Fruit fly (Drosophila melanogaster) whole organism, prepupa: ENCODE measurements around the gene hoe2.

Experiments used
- Blimp-1 ChIP-seq: fragments of 200-800 bp; sonication (Bioruptor generic); optimal IDR thresholded peaks from 3 replicates; lab custom pipeline; 2017; ENCODE audit warnings: missing biosample characterization, missing genetic modification characterization, mild to moderate bottlenecking, moderate library complexity, missing genetic modification reagents
- CG11294 ChIP-seq: fragments of 200-800 bp; sonication (Bioruptor generic); IDR thresholded peaks from 2 replicates; pipeline ENCODE4 v1.3.6; 2022; ENCODE audit warnings: missing biosample characterization, missing genetic modification characterization
- CG11762 ChIP-seq: fragments of 200-800 bp; sonication (Bioruptor generic); optimal IDR thresholded peaks from 3 replicates; lab custom pipeline; 2016; ENCODE audit warnings: missing biosample characterization, missing genetic modification characterization; ENCODE audit not compliant: insufficient read depth
- CG11902 ChIP-seq: fragments of 200-800 bp; sonication (Bioruptor generic); optimal IDR thresholded peaks from 3 replicates; lab custom pipeline; 2016; ENCODE audit warnings: missing biosample characterization, missing genetic modification characterization
- CG15336 ChIP-seq: fragments of 200-800 bp; sonication (Bioruptor generic); IDR thresholded peaks from 2 replicates; pipeline ENCODE4 v1.3.6; 2022; ENCODE audit warnings: missing biosample characterization, missing genetic modification characterization
- CG1621 ChIP-seq: fragments of 200-800 bp; sonication (Bioruptor generic); optimal IDR thresholded peaks from 3 replicates; lab custom pipeline; 2018; ENCODE audit warnings: missing biosample characterization, mild to moderate bottlenecking, missing genetic modification characterization
- CG16779 ChIP-seq: fragments of 200-800 bp; sonication (Bioruptor generic); optimal IDR thresholded peaks from 3 replicates; lab custom pipeline; 2017; ENCODE audit warnings: missing biosample characterization, mild to moderate bottlenecking, missing genetic modification characterization
- CG3032 ChIP-seq: fragments of 200-800 bp; optimal IDR thresholded peaks from 2 replicates; lab custom pipeline; 2019; ENCODE audit warnings: missing biosample characterization, mild to moderate bottlenecking, missing genetic modification characterization, moderate library complexity
- CG32006 ChIP-seq: fragments of 200-800 bp; sonication (Bioruptor generic); optimal IDR thresholded peaks from 3 replicates; lab custom pipeline; 2017; ENCODE audit warnings: missing biosample characterization, mild to moderate bottlenecking, missing genetic modification characterization
- CG34406 ChIP-seq: fragments of 200-800 bp; sonication (Bioruptor generic); optimal IDR thresholded peaks from 3 replicates; lab custom pipeline; 2016; ENCODE audit warnings: missing biosample characterization, missing genetic modification characterization
- CG3919 ChIP-seq: fragments of 200-800 bp; sonication (Bioruptor generic); optimal IDR thresholded peaks from 3 replicates; lab custom pipeline; 2016; ENCODE audit warnings: missing biosample characterization, missing genetic modification characterization
- CG4318 ChIP-seq: fragments of 200-800 bp; sonication (Bioruptor generic); optimal IDR thresholded peaks from 3 replicates; lab custom pipeline; 2017; ENCODE audit warnings: missing biosample characterization, mild to moderate bottlenecking, missing genetic modification characterization
- CG6163 ChIP-seq: fragments of 200-800 bp; sonication (Bioruptor generic); IDR thresholded peaks from 3 replicates; pipeline ENCODE4 v1.3.6; 2022; ENCODE audit warnings: missing biosample characterization, missing genetic modification characterization
- CG6808 ChIP-seq: fragments of 200-800 bp; sonication (Bioruptor generic); optimal IDR thresholded peaks from 3 replicates; lab custom pipeline; 2017; ENCODE audit warnings: missing biosample characterization, missing genetic modification characterization, mild to moderate bottlenecking, moderate library complexity, missing genetic modification reagents
- CG6854 ChIP-seq: fragments of 200-800 bp; sonication (Bioruptor generic); optimal IDR thresholded peaks from 2 replicates; lab custom pipeline; 2017; ENCODE audit warnings: missing biosample characterization, mild to moderate bottlenecking, missing genetic modification characterization
- CG7368 ChIP-seq: fragments of 200-800 bp; sonication (Bioruptor generic); optimal IDR thresholded peaks from 3 replicates; lab custom pipeline; 2016; ENCODE audit warnings: missing biosample characterization, missing genetic modification characterization
- CG8119 ChIP-seq: fragments of 200-800 bp; sonication (Bioruptor generic); IDR thresholded peaks from 3 replicates; pipeline ENCODE4 v1.3.6; 2022; ENCODE audit warnings: missing biosample characterization, missing genetic modification characterization
- Eip75B ChIP-seq: fragments of 200-800 bp; sonication (Bioruptor generic); optimal IDR thresholded peaks from 3 replicates; lab custom pipeline; 2016; ENCODE audit warnings: missing biosample characterization, missing genetic modification characterization
- Eip78C ChIP-seq: fragments of 200-800 bp; sonication (Bioruptor generic); peaks from one replicate; lab custom pipeline; 2016; ENCODE audit warnings: missing biosample characterization, missing genetic modification characterization
- Eip93F ChIP-seq: fragments of 200-800 bp; sonication (Bioruptor generic); optimal IDR thresholded peaks from 2 replicates; lab custom pipeline; 2016; ENCODE audit warnings: missing biosample characterization, mild to moderate bottlenecking, missing genetic modification characterization
- Ets21C ChIP-seq: fragments of 200-800 bp; sonication (Bioruptor generic); optimal IDR thresholded peaks from 3 replicates; lab custom pipeline; 2016; ENCODE audit warnings: missing biosample characterization, missing genetic modification characterization
- Ets96B ChIP-seq: fragments of 200-800 bp; optimal IDR thresholded peaks from 2 replicates; lab custom pipeline; 2019; ENCODE audit warnings: missing biosample characterization, mild to moderate bottlenecking, missing genetic modification characterization, moderate library complexity
- Hr39 ChIP-seq: fragments of 200-800 bp; sonication (Bioruptor generic); optimal IDR thresholded peaks from 2 replicates; lab custom pipeline; 2016; ENCODE audit warnings: missing biosample characterization, missing genetic modification characterization
- Lpt ChIP-seq: fragments of 200-800 bp; sonication (Bioruptor generic); optimal IDR thresholded peaks from 3 replicates; lab custom pipeline; 2016; ENCODE audit warnings: missing biosample characterization, missing genetic modification characterization
- OdsH ChIP-seq: fragments of 200-800 bp; sonication (Bioruptor generic); optimal IDR thresholded peaks from 3 replicates; lab custom pipeline; 2016; ENCODE audit warnings: missing biosample characterization, missing genetic modification characterization
- Sox15 ChIP-seq: fragments of 200-800 bp; sonication (Bioruptor generic); optimal IDR thresholded peaks from 3 replicates; lab custom pipeline; 2016; ENCODE audit warnings: missing biosample characterization, missing genetic modification characterization
- achi ChIP-seq: fragments of 200-800 bp; sonication (Bioruptor generic); optimal IDR thresholded peaks from 3 replicates; lab custom pipeline; 2016; ENCODE audit warnings: missing biosample characterization, missing genetic modification characterization
- acj6 ChIP-seq: fragments of 200-800 bp; sonication (Bioruptor generic); optimal IDR thresholded peaks from 3 replicates; lab custom pipeline; 2016; ENCODE audit warnings: missing biosample characterization, missing genetic modification characterization
- cyc ChIP-seq: fragments of 200-800 bp; sonication (Bioruptor generic); optimal IDR thresholded peaks from 3 replicates; lab custom pipeline; 2016; ENCODE audit warnings: missing biosample characterization, missing genetic modification characterization
- dac ChIP-seq: fragments of 200-800 bp; sonication (Bioruptor generic); optimal IDR thresholded peaks from 2 replicates; lab custom pipeline; 2017; ENCODE audit warnings: missing biosample characterization, mild to moderate bottlenecking, missing genetic modification characterization
- dsx ChIP-seq: fragments of 200-800 bp; optimal IDR thresholded peaks from 3 replicates; lab custom pipeline; 2019; ENCODE audit warnings: missing biosample characterization, mild to moderate bottlenecking, missing genetic modification characterization, moderate library complexity; ENCODE audit not compliant: poor library complexity, severe bottlenecking
- esn ChIP-seq: fragments of 200-800 bp; sonication (Bioruptor generic); optimal IDR thresholded peaks from 2 replicates; lab custom pipeline; 2016; ENCODE audit warnings: missing biosample characterization, mild to moderate bottlenecking, missing genetic modification characterization, moderate library complexity
- fd59A ChIP-seq: fragments of 200-800 bp; sonication (Bioruptor generic); optimal IDR thresholded peaks from 2 replicates; lab custom pipeline; 2017; ENCODE audit warnings: missing biosample characterization, mild to moderate bottlenecking, missing genetic modification characterization, missing genetic modification reagents
- fd85E ChIP-seq: fragments of 200-800 bp; sonication (Bioruptor generic); optimal IDR thresholded peaks from 3 replicates; lab custom pipeline; 2016; ENCODE audit warnings: missing biosample characterization, missing genetic modification characterization
- fkh ChIP-seq: fragments of 200-800 bp; sonication (Bioruptor generic); optimal IDR thresholded peaks from 3 replicates; lab custom pipeline; 2017; ENCODE audit warnings: missing biosample characterization, mild to moderate bottlenecking, missing genetic modification characterization, moderate library complexity
- net ChIP-seq: fragments of 200-800 bp; sonication (Bioruptor generic); optimal IDR thresholded peaks from 3 replicates; lab custom pipeline; 2016; ENCODE audit warnings: missing biosample characterization, missing genetic modification characterization
- pdm3 ChIP-seq: fragments of 200-800 bp; sonication (Bioruptor generic); optimal IDR thresholded peaks from 3 replicates; lab custom pipeline; 2016; ENCODE audit warnings: missing biosample characterization, missing genetic modification characterization
- salr ChIP-seq, 2 experiments: fragments of 200-800 bp; sonication (Bioruptor generic); optimal IDR thresholded peaks; 3 replicates each; lab custom pipeline; 2016 to 2018; ENCODE audit warnings: missing biosample characterization in 2 of 2, missing genetic modification characterization in 2 of 2, mild to moderate bottlenecking in 1 of 2
- spab ChIP-seq: fragments of 200-800 bp; sonication (Bioruptor generic); optimal IDR thresholded peaks from 2 replicates; lab custom pipeline; 2017; ENCODE audit warnings: missing biosample characterization, mild to moderate bottlenecking, missing genetic modification characterization, missing genetic modification reagents
- topi ChIP-seq: fragments of 200-800 bp; sonication (Bioruptor generic); optimal IDR thresholded peaks from 3 replicates; lab custom pipeline; 2016; ENCODE audit warnings: missing biosample characterization, missing genetic modification characterization

Gene hoe2

DNA sequence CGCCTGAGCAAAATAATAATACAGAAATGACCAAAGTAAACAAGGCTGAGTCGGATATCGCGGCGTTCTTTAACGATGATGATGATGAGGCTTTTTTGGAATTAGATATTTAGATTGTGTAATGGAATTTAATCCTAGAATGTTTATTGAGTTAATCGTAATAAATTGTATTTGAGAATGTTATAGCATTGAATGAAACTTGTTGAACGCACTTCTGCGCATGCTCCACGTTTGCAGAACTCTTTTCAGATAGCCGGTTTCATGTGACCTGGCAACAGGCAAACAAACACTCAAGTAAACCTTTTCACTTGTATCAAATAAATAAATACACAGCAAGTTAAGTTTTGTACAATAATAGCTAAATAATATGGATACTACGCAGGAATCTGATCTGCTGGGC is 21.9 kb upstream of the hoe2 start, which contains the start of gene CG34124:
Gene CG34124 (plus strand): TSS at position 301 of the 400 bp plus-strand sequence.
- no peak for TF ChIP-seq CG6163
- TF ChIP-seq CG34406 (GFP tag; lab: Kevin White, UChicago): no peak
- TF ChIP-seq esn (GFP tag; lab: Kevin White, UChicago): no peak
- TF ChIP-seq Eip75B (GFP tag; lab: Kevin White, UChicago): no peak
- TF ChIP-seq fkh (GFP tag; lab: Kevin White, UChicago): no peak
- TF ChIP-seq dac (GFP tag; lab: Kevin White, UChicago): no peak
- TF ChIP-seq Sox15 (GFP tag; lab: Kevin White, UChicago): no peak
- no peak for TF ChIP-seq Ets96B (tag; lab: Kevin White, UChicago)
- no peak for TF ChIP-seq spab (GFP tag; lab: Kevin White, UChicago)
- no peak for TF ChIP-seq CG8119 (GFP tag; lab: Robert Waterston, UW)
- no peak for TF ChIP-seq net
- TF ChIP-seq CG1621 (tag; lab: Kevin White, UChicago): no peak
- TF ChIP-seq Eip78C: no peak
- no peak for TF ChIP-seq CG32006 (GFP tag; lab: Kevin White, UChicago)
- TF ChIP-seq Lpt: no peak
- TF ChIP-seq topi: no peak
- no peak for TF ChIP-seq Hr39 (GFP tag; lab: Kevin White, UChicago)
- TF ChIP-seq OdsH: no peak
- no peak for TF ChIP-seq CG11902 (GFP tag; lab: Kevin White, UChicago)
- no peak for TF ChIP-seq CG11762 (GFP tag; lab: Kevin White, UChicago)

DNA sequence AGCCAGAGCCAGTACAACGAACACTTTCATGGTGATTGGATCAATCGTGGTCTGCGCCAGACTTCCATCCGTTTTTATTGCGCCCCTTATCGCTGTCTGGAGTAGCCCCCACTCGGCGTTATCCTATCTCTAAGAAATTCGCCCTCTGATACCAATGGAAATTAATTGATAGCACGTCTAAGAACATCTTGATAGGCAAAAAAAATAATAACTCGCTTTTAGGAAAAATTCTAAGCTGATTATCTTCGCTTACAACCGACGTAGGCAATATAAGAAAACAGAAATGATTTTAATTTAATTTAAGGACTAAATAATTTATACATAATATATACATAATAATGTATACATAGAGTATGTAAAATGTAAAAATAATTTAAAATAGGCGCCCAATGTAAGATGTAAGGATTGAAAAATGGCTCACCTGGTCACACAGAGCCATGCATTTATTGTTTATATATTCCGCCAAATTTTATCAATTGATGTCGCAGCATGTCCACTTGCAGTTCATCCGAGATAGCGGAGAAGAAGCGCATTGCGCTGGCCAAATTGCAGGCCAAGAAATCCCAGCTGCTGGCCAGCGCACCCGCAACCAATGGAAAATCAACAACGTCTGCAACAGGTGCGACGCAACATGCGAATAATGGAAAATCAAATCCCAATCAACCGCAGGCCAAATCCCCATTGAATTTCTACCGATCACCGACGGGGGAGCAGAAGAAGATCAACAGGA is 19.0 kb upstream of the hoe2 start, which contains the start of the genes Jon25Bi and Marcal1:
Gene Jon25Bi (minus strand): TSS at position 51 of the 730 bp plus-strand sequence.
Gene Marcal1 (plus strand): TSS at position 416 of the 730 bp plus-strand sequence.
- TF ChIP-seq CG6854 (GFP tag; lab: Kevin White, UChicago) (no peak), Eip75B (GFP tag; lab: Kevin White, UChicago) (no peak), Blimp-1 (no peak), Eip93F (GFP tag; lab: Kevin White, UChicago) (no peak), fd59A (GFP tag; lab: Kevin White, UChicago) (no peak), Hr39 (GFP tag; lab: Kevin White, UChicago) (no peak), fd85E (no peak), CG7368 (no peak), CG11902 (GFP tag; lab: Kevin White, UChicago) (no peak), CG6808 (no peak), CG15336 (GFP tag; lab: Robert Waterston, UW) (no peak), Lpt (no peak), acj6 (GFP tag; lab: Kevin White, UChicago) (no peak)

DNA sequence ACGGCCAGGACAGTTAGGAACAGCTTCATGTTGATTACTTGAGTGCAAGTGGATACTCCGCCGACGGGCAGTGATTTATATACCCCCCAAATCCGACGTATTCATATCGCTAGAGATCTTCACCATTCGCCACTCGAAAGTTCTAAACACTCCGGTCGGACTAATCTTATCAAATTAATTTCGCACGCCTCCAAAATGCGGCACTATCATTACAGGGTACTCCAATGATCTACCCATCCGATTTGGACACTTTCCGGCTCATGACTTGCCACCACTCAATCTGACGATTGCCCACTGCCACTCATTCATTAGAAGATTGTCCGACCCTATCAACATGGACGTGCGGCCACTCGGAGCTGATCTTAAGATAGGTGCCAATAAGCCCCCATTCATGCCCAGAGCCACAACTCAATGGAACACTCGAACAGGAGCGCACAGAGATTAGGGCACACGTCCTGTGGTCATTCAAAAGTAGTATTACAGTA is 16.9 kb upstream of the hoe2 start, which contains the start of gene Jon25Bii:
Gene Jon25Bii (minus strand): TSS at position 51 of the 485 bp plus-strand sequence.
- no peak for TF ChIP-seq CG3032
- no peak for TF ChIP-seq topi
- no peak for TF ChIP-seq fd85E
- TF ChIP-seq CG6808: no peak
- TF ChIP-seq CG3919: no peak
- TF ChIP-seq, all 60 proteins: peak for 0

DNA sequence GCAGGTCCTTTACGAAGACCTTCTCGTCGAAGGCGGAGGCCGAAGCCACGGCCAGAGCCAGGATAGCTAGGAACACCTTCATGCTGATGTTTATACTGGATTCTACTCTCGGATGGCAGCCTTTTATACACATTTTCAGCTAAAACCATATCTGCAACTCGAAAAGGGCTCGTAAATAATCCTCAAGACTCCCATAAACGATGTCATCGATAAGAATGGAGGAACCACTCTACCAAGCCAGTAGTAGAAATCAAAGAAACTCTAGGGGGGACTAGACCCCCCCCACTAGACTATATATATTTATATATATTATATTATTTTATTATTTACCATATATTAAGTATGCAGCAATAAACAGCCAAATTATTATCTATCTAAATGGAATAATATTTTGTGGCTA is 14.4 kb upstream of the hoe2 start, which contains the start of gene Jon25Biii:
Gene Jon25Biii (minus strand): TSS at position 101 of the 400 bp plus-strand sequence.
- no peak for TF ChIP-seq CG16779 (tag; lab: Kevin White, UChicago)
- TF ChIP-seq salr (GFP tag; optimal IDR thresholded peaks at IDR 0.05; lab: Kevin White, UChicago): no peak
- TF ChIP-seq esn (GFP tag; lab: Kevin White, UChicago): no peak
- TF ChIP-seq Ets21C (GFP tag; lab: Kevin White, UChicago): no peak
- no peak for TF ChIP-seq dsx (GFP tag; lab: Kevin White, UChicago)
- no peak for TF ChIP-seq CG11902 (GFP tag; lab: Kevin White, UChicago)
- TF ChIP-seq achi (GFP tag; lab: Kevin White, UChicago): no peak
- TF ChIP-seq CG15336 (GFP tag; lab: Robert Waterston, UW): no peak
- no peak for TF ChIP-seq CG4318 (GFP tag; lab: Kevin White, UChicago)
- TF ChIP-seq Sox15 (GFP tag; lab: Kevin White, UChicago): no peak
- TF ChIP-seq cyc (GFP tag; lab: Kevin White, UChicago): no peak
- no peak for TF ChIP-seq Ets96B (tag; lab: Kevin White, UChicago)
- no peak for TF ChIP-seq CG6163
- no peak for TF ChIP-seq Lpt
- no peak for TF ChIP-seq Eip75B (GFP tag; lab: Kevin White, UChicago)
- TF ChIP-seq pdm3 (GFP tag; lab: Kevin White, UChicago): no peak
- no peak for TF ChIP-seq CG34406 (GFP tag; lab: Kevin White, UChicago)
- TF ChIP-seq CG11294: no peak
